Worm (Caenorhabditis elegans) whole organism, mixed stage, embryonic: Measurements from ENCODE around the gene C06C3.4.

Experiments used
- M03D4.4 ChIP-seq: sonication (generic microtip); optimal IDR thresholded peaks from 2 replicates; lab custom pipeline; 2017; ENCODE audit warnings: mild to moderate bottlenecking, missing genetic modification characterization, missing compliant biosample characterization
- bed-3 ChIP-seq: fragments of 200-800 bp; sonication (Bioruptor generic); optimal IDR thresholded peaks from 3 replicates; lab custom pipeline; 2018; ENCODE audit warnings: mild to moderate bottlenecking, missing genetic modification characterization, moderate library complexity, missing compliant biosample characterization
- blmp-1 ChIP-seq: fragments of 150-350 bp; optimal IDR thresholded peaks from 2 replicates; lab custom pipeline; 2014; ENCODE audit warnings: missing biosample characterization, missing genetic modification characterization
- ceh-39 ChIP-seq: fragments of 150-350 bp; optimal IDR thresholded peaks from 2 replicates; lab custom pipeline; 2014; ENCODE audit warnings: missing biosample characterization, missing genetic modification characterization
- ceh-83 ChIP-seq: fragments of 200-800 bp; sonication (Bioruptor generic); optimal IDR thresholded peaks from 2 replicates; lab custom pipeline; 2018; ENCODE audit warnings: mild to moderate bottlenecking, missing genetic modification characterization, missing compliant biosample characterization
- ces-1 ChIP-seq: fragments of 150-350 bp; optimal IDR thresholded peaks from 2 replicates; lab custom pipeline; 2014; ENCODE audit warnings: missing biosample characterization, missing genetic modification reagents, missing genetic modification characterization
- cnd-1 ChIP-seq: fragments of 200-800 bp; sonication (Bioruptor generic); optimal IDR thresholded peaks from 2 replicates; lab custom pipeline; 2018; ENCODE audit warnings: mild to moderate bottlenecking, missing genetic modification characterization, missing compliant biosample characterization
- drap-1 ChIP-seq: fragments of 200-800 bp; sonication (Bioruptor generic); optimal IDR thresholded peaks from 3 replicates; lab custom pipeline; 2018; ENCODE audit warnings: mild to moderate bottlenecking, missing genetic modification characterization, missing compliant biosample characterization
- elt-1 ChIP-seq: sonication (generic microtip); optimal IDR thresholded peaks from 2 replicates; lab custom pipeline; 2017; ENCODE audit warnings: missing genetic modification characterization, mild to moderate bottlenecking, missing compliant biosample characterization, antibody characterized with exemption, moderate library complexity, borderline replicate concordance; ENCODE audit not compliant: insufficient read depth
- elt-3 ChIP-seq: fragments of 150-350 bp; optimal IDR thresholded peaks from 2 replicates; lab custom pipeline; 2014; ENCODE audit warnings: missing biosample characterization, missing genetic modification characterization
- ham-2 ChIP-seq: fragments of 200-800 bp; sonication (Bioruptor generic); optimal IDR thresholded peaks from 2 replicates; lab custom pipeline; 2018; ENCODE audit warnings: mild to moderate bottlenecking, missing genetic modification characterization, missing compliant biosample characterization
- lin-13 ChIP-seq: fragments of 150-350 bp; optimal IDR thresholded peaks from 2 replicates; lab custom pipeline; 2014; ENCODE audit warnings: missing biosample characterization, missing genetic modification characterization
- lin-32 ChIP-seq: fragments of 200-800 bp; sonication (Bioruptor generic); optimal IDR thresholded peaks from 2 replicates; lab custom pipeline; 2018; ENCODE audit warnings: mild to moderate bottlenecking, missing genetic modification characterization, missing compliant biosample characterization
- lsy-2 ChIP-seq: fragments of 150-350 bp; optimal IDR thresholded peaks from 2 replicates; lab custom pipeline; 2014; ENCODE audit warnings: missing biosample characterization, missing genetic modification characterization
- mab-5 ChIP-seq: fragments of 150-350 bp; optimal IDR thresholded peaks from 2 replicates; lab custom pipeline; 2014; ENCODE audit warnings: missing biosample characterization, missing genetic modification characterization
- mep-1 ChIP-seq: fragments of 150-350 bp; optimal IDR thresholded peaks from 2 replicates; lab custom pipeline; 2017; ENCODE audit warnings: missing biosample characterization, missing genetic modification reagents, missing genetic modification characterization, inconsistent platforms
- mls-2 ChIP-seq: sonication (generic microtip); optimal IDR thresholded peaks from 2 replicates; lab custom pipeline; 2016; ENCODE audit warnings: mild to moderate bottlenecking, missing genetic modification characterization, moderate library complexity, missing compliant biosample characterization
- nhr-12 ChIP-seq: fragments of 150-350 bp; optimal IDR thresholded peaks from 2 replicates; lab custom pipeline; 2014; ENCODE audit warnings: missing biosample characterization, missing genetic modification characterization
- nhr-2 ChIP-seq: fragments of 150-350 bp; optimal IDR thresholded peaks from 2 replicates; lab custom pipeline; 2014; ENCODE audit warnings: missing biosample characterization, missing genetic modification characterization
- nhr-237 ChIP-seq: fragments of 150-350 bp; optimal IDR thresholded peaks from 2 replicates; lab custom pipeline; 2014; ENCODE audit warnings: missing biosample characterization, missing genetic modification characterization
- nhr-28 ChIP-seq: fragments of 150-350 bp; optimal IDR thresholded peaks from 2 replicates; lab custom pipeline; 2014; ENCODE audit warnings: missing biosample characterization, missing genetic modification characterization
- nhr-76 ChIP-seq: sonication (generic microtip); optimal IDR thresholded peaks from 2 replicates; lab custom pipeline; 2017; ENCODE audit warnings: missing biosample characterization, missing genetic modification characterization
- pha-4 ChIP-seq: fragments of 150-350 bp; optimal IDR thresholded peaks from 2 replicates; lab custom pipeline; 2018; ENCODE audit warnings: missing biosample characterization, missing genetic modification reagents, missing genetic modification characterization
- snpc-4 ChIP-seq: fragments of 150-350 bp; optimal IDR thresholded peaks from 2 replicates; lab custom pipeline; 2014; ENCODE audit warnings: missing biosample characterization, missing genetic modification characterization
- sptf-1 ChIP-seq: sonication (generic microtip); optimal IDR thresholded peaks from 2 replicates; lab custom pipeline; 2017; ENCODE audit warnings: mild to moderate bottlenecking, missing genetic modification characterization, moderate library complexity, missing compliant biosample characterization
- tbx-8 ChIP-seq: fragments of 200-800 bp; sonication (Bioruptor generic); optimal IDR thresholded peaks from 2 replicates; lab custom pipeline; 2018; ENCODE audit warnings: mild to moderate bottlenecking, missing genetic modification characterization, moderate library complexity, missing compliant biosample characterization
- unc-120 ChIP-seq: sonication (generic microtip); optimal IDR thresholded peaks from 2 replicates; lab custom pipeline; 2017; ENCODE audit warnings: missing genetic modification characterization, missing compliant biosample characterization; ENCODE audit not compliant: poor library complexity, severe bottlenecking
- zip-8 ChIP-seq: fragments of 150-350 bp; optimal IDR thresholded peaks from 2 replicates; lab custom pipeline; 2014; ENCODE audit warnings: missing biosample characterization, missing genetic modification characterization
- ztf-11 ChIP-seq: fragments of 150-350 bp; optimal IDR thresholded peaks from 2 replicates; lab custom pipeline; 2014; ENCODE audit warnings: missing biosample characterization, missing genetic modification characterization

C06C3.4 gene

ce11 chrII:9378174-9378573 lies 5.1 kb downstream of the C06C3.4 start:
- TF ChIP-seq pha-4 (no peak), nhr-12 (tag; lab: Kevin White, UChicago) (no peak), lin-32 (GFP tag; lab: Kevin White, UChicago) (no peak), ceh-39 (no peak), snpc-4 (tag; lab: Kevin White, UChicago) (no peak), cnd-1 (tag; lab: Kevin White, UChicago) (no peak), sptf-1 (no peak), elt-3 (tag; lab: Kevin White, UChicago) (no peak), mab-5 (tag; lab: Kevin White, UChicago) (no peak), ztf-11 (tag; lab: Kevin White, UChicago) (no peak), blmp-1 (tag; lab: Kevin White, UChicago) (no peak), tbx-8 (GFP tag; lab: Kevin White, UChicago) (no peak)

- TF ChIP-seq nhr-28 (tag; lab: Kevin White, UChicago) = no peak
- TF ChIP-seq ceh-39 = no peak
- no peak for TF ChIP-seq nhr-12 (tag; lab: Kevin White, UChicago)
- no peak for TF ChIP-seq tbx-8 (GFP tag; lab: Kevin White, UChicago)
- TF ChIP-seq ztf-11 (tag; lab: Kevin White, UChicago) = no peak
- TF ChIP-seq lin-32 (GFP tag; lab: Kevin White, UChicago) = no peak
- no peak for TF ChIP-seq elt-3 (tag; lab: Kevin White, UChicago)
- no peak for TF ChIP-seq bed-3 (GFP tag; lab: Kevin White, UChicago)
- no peak for TF ChIP-seq M03D4.4
- TF ChIP-seq drap-1 = no peak
- no peak for TF ChIP-seq lin-13
- no peak for TF ChIP-seq mls-2 (tag; lab: Kevin White, UChicago)
- no peak for TF ChIP-seq pha-4
- no peak for TF ChIP-seq ceh-83
- no peak for TF ChIP-seq elt-1 (tag; lab: Kevin White, UChicago)
Measured at ce11 chrII:9379796-9380195, 6.7 kb downstream of the C06C3.4 start, which contains the start of gene srh-48. Gene srh-48 (plus strand): TSS chrII:9380096.

ce11 chrII:9385241-9385640 lies 12.2 kb downstream of the C06C3.4 start, which contains the start of gene C06C3.7:
Gene C06C3.7 (plus strand): TSS chrII:9385541.
- no peak for TF ChIP-seq tbx-8 (GFP tag; lab: Kevin White, UChicago)
- TF ChIP-seq lin-32 (GFP tag; lab: Kevin White, UChicago) = no peak
- TF ChIP-seq sptf-1 = no peak
- no peak for TF ChIP-seq nhr-237 (tag; lab: Kevin White, UChicago)
- no peak for TF ChIP-seq mep-1
- TF ChIP-seq zip-8 (tag; lab: Kevin White, UChicago) = no peak
- no peak for TF ChIP-seq ceh-83
- TF ChIP-seq elt-1 (tag; lab: Kevin White, UChicago) = no peak
- no peak for TF ChIP-seq mls-2 (tag; lab: Kevin White, UChicago)
- TF ChIP-seq blmp-1 (tag; lab: Kevin White, UChicago) = no peak
- no peak for TF ChIP-seq ham-2 (GFP tag; lab: Kevin White, UChicago)
- no peak for TF ChIP-seq lsy-2 (tag; lab: Kevin White, UChicago)
- no peak for TF ChIP-seq snpc-4 (tag; lab: Kevin White, UChicago)
- no peak for TF ChIP-seq nhr-12 (tag; lab: Kevin White, UChicago)

ce11 chrII:9392724-9393123 lies 19.6 kb downstream of the C06C3.4 start, which contains the start of gene lido-17:
Gene lido-17 (minus strand): TSS chrII:9392824.
- TF ChIP-seq unc-120 (tag; lab: Kevin White, UChicago) = no peak
- TF ChIP-seq nhr-76 = no peak
- TF ChIP-seq lin-13 = no peak
- TF ChIP-seq ztf-11 (tag; lab: Kevin White, UChicago) = no peak

- TF ChIP-seq pha-4 = no peak
- no peak for TF ChIP-seq cnd-1 (tag; lab: Kevin White, UChicago)
- TF ChIP-seq nhr-2 (tag; lab: Kevin White, UChicago) = no peak
- TF ChIP-seq ztf-11 (tag; lab: Kevin White, UChicago) = no peak
- TF ChIP-seq zip-8 (tag; lab: Kevin White, UChicago) = no peak
- no peak for TF ChIP-seq mls-2 (tag; lab: Kevin White, UChicago)
- no peak for TF ChIP-seq ces-1
- no peak for TF ChIP-seq mep-1
- TF ChIP-seq M03D4.4 = no peak
- TF ChIP-seq lin-13 = no peak
- TF ChIP-seq tbx-8 (GFP tag; lab: Kevin White, UChicago) = no peak
- TF ChIP-seq nhr-12 (tag; lab: Kevin White, UChicago) = no peak
- TF ChIP-seq sptf-1 = no peak
- TF ChIP-seq lsy-2 (tag; lab: Kevin White, UChicago) = no peak
Measured at ce11 chrII:9397496-9397895, 24.4 kb downstream of the C06C3.4 start, which contains the start of gene Y51B9A.9. Gene Y51B9A.9 (minus strand): TSS chrII:9397596.
